Worm (Caenorhabditis elegans) whole organism, L3 larva: ENCODE data around the gene col-125.
"Not testable (repeated sequence)": the region's sequence is repeated elsewhere in the genome, so short reads cannot be mapped to it uniquely, and the experiment has no call there.

Experiments used
- aly-2 ChIP-seq: fragments of 150-350 bp; optimal IDR thresholded peaks from 2 replicates; lab custom pipeline; 2014; ENCODE audit warnings: missing biosample characterization, missing genetic modification characterization
- ama-1 ChIP-seq: fragments of 150-350 bp; optimal IDR thresholded peaks from 2 replicates; lab custom pipeline; 2018
- ceh-9 ChIP-seq: sonication (generic microtip); optimal IDR thresholded peaks from 2 replicates; lab custom pipeline; 2018; ENCODE audit warnings: missing biosample characterization, missing genetic modification characterization
- daf-12 ChIP-seq: fragments of 150-350 bp; optimal IDR thresholded peaks from 2 replicates; lab custom pipeline; 2014; ENCODE audit warnings: missing biosample characterization, missing genetic modification reagents, missing genetic modification characterization
- egl-27 ChIP-seq: sonication (generic microtip); optimal IDR thresholded peaks from 4 replicates; lab custom pipeline; 2017; ENCODE audit warnings: missing biosample characterization, missing genetic modification reagents, missing genetic modification characterization
- elt-1 ChIP-seq: fragments of 150-350 bp; optimal IDR thresholded peaks from 2 replicates; lab custom pipeline; 2014; ENCODE audit warnings: missing biosample characterization, missing genetic modification characterization
- elt-2 ChIP-seq: sonication (generic microtip); optimal IDR thresholded peaks from 2 replicates; lab custom pipeline; 2016; ENCODE audit warnings: missing genetic modification reagents, mild to moderate bottlenecking, missing genetic modification characterization, missing compliant biosample characterization
- elt-3 ChIP-seq, 3 experiments: fragments of 150-350 bp in 1 of 3; sonication (generic microtip) in 2 of 3; optimal IDR thresholded peaks; 2 replicates in 2 of 3; 4 replicates in 1 of 3; lab custom pipeline; 2014 to 2017; ENCODE audit warnings: missing biosample characterization in 3 of 3, missing genetic modification characterization in 3 of 3
- fkh-10 ChIP-seq: sonication (generic microtip); optimal IDR thresholded peaks from 2 replicates; lab custom pipeline; 2017; ENCODE audit warnings: missing biosample characterization, missing genetic modification reagents, missing genetic modification characterization
- jun-1 ChIP-seq: fragments of 150-350 bp; optimal IDR thresholded peaks from 2 replicates; lab custom pipeline; 2014; ENCODE audit warnings: missing biosample characterization, missing genetic modification reagents, missing genetic modification characterization
- lin-15B ChIP-seq: fragments of 150-350 bp; optimal IDR thresholded peaks from 2 replicates; lab custom pipeline; 2014; ENCODE audit warnings: missing biosample characterization, missing genetic modification characterization
- lin-39 ChIP-seq: fragments of 150-350 bp; optimal IDR thresholded peaks from 2 replicates; lab custom pipeline; 2018; ENCODE audit warnings: missing biosample characterization, missing genetic modification reagents, missing genetic modification characterization
- lsy-12 ChIP-seq: sonication (generic microtip); optimal IDR thresholded peaks from 2 replicates; lab custom pipeline; 2016; ENCODE audit warnings: mild to moderate bottlenecking, missing genetic modification characterization, missing compliant biosample characterization
- mdl-1 ChIP-seq: fragments of 150-350 bp; optimal IDR thresholded peaks from 2 replicates; lab custom pipeline; 2014; ENCODE audit warnings: missing biosample characterization, missing genetic modification characterization
- mml-1 ChIP-seq: fragments of 150-350 bp; sonication (generic microtip); optimal IDR thresholded peaks from 3 replicates; lab custom pipeline; 2014; ENCODE audit warnings: missing biosample characterization, missing genetic modification characterization
- nfya-1 ChIP-seq: sonication (generic microtip); optimal IDR thresholded peaks from 2 replicates; lab custom pipeline; 2017; ENCODE audit warnings: missing genetic modification characterization, mild to moderate bottlenecking, missing compliant biosample characterization, antibody characterized with exemption, moderate library complexity; ENCODE audit not compliant: insufficient read depth
- nhr-11 ChIP-seq: fragments of 150-350 bp; optimal IDR thresholded peaks from 2 replicates; lab custom pipeline; 2014; ENCODE audit warnings: missing biosample characterization, missing genetic modification characterization
- nhr-12 ChIP-seq: fragments of 150-350 bp; optimal IDR thresholded peaks from 2 replicates; lab custom pipeline; 2014; ENCODE audit warnings: missing biosample characterization, missing genetic modification characterization
- nhr-23 ChIP-seq: fragments of 150-350 bp; optimal IDR thresholded peaks from 2 replicates; lab custom pipeline; 2014; ENCODE audit warnings: missing biosample characterization, missing genetic modification reagents, missing genetic modification characterization
- nhr-67 ChIP-seq: fragments of 150-350 bp; optimal IDR thresholded peaks from 2 replicates; lab custom pipeline; 2014; ENCODE audit warnings: missing biosample characterization, missing genetic modification characterization
- nhr-76 ChIP-seq: fragments of 150-350 bp; sonication (generic microtip); optimal IDR thresholded peaks from 5 replicates; lab custom pipeline; 2014; ENCODE audit warnings: missing biosample characterization, missing genetic modification characterization
- nhr-77 ChIP-seq: fragments of 150-350 bp; optimal IDR thresholded peaks from 2 replicates; lab custom pipeline; 2014; ENCODE audit warnings: missing biosample characterization, missing genetic modification characterization
- pha-4 ChIP-seq: fragments of 150-350 bp; optimal IDR thresholded peaks from 2 replicates; lab custom pipeline; 2014; ENCODE audit warnings: missing biosample characterization, missing genetic modification reagents, missing genetic modification characterization
- pqm-1 ChIP-seq: fragments of 150-350 bp; optimal IDR thresholded peaks from 2 replicates; lab custom pipeline; 2017; ENCODE audit warnings: missing biosample characterization, missing genetic modification characterization, inconsistent platforms
- sea-2 ChIP-seq: fragments of 150-350 bp; sonication (generic microtip); optimal IDR thresholded peaks from 4 replicates; lab custom pipeline; 2014; ENCODE audit warnings: missing biosample characterization, missing genetic modification reagents, missing genetic modification characterization
- skn-1 ChIP-seq: fragments of 150-350 bp; optimal IDR thresholded peaks from 2 replicates; lab custom pipeline; 2014; ENCODE audit warnings: missing biosample characterization, missing genetic modification characterization
- snpc-4 ChIP-seq: fragments of 150-350 bp; optimal IDR thresholded peaks from 2 replicates; lab custom pipeline; 2014; ENCODE audit warnings: missing biosample characterization, missing genetic modification characterization
- tbx-2 ChIP-seq: sonication (generic microtip); optimal IDR thresholded peaks from 2 replicates; lab custom pipeline; 2016; ENCODE audit warnings: mild to moderate bottlenecking, missing genetic modification characterization, missing compliant biosample characterization
- unc-39 ChIP-seq: sonication (generic microtip); optimal IDR thresholded peaks from 4 replicates; lab custom pipeline; 2017; ENCODE audit warnings: missing biosample characterization, missing genetic modification characterization
- zag-1 ChIP-seq: fragments of 150-350 bp; optimal IDR thresholded peaks from 2 replicates; lab custom pipeline; 2014; ENCODE audit warnings: missing biosample characterization, missing genetic modification characterization

Gene col-125

ce11 chrIV:11235755-11236154 lies 10.4 kb downstream of the col-125 start:
- TF ChIP-seq fkh-10 (peak; percentile 3), lin-15B (tag; lab: Kevin White, UChicago) (no peak), mml-1 (no peak), nfya-1 (no peak), pqm-1 (tag; lab: Kevin White, UChicago) (no peak)

DNA sequence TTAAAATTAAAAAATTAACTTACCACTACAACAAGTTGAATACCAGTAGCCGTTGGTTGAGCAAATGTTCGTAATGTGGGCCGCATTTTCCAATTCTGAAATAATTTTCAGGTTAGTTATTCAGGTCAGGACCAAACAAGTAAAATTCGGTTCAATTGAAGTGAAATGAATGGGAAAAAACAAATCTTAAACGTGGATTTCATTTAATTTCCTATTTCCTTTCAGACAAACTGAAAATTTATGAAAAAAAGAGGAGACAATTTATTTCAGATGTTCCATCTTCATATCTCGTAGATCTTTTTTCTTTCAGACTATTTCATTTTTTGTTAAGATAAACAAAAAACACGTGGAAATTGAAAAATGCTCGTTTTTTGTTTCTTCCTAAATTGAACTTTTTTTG lies 16.1 kb downstream of the col-125 start, which contains the start of gene C05C12.6:
C05C12.6 (minus strand) TSS at position 101 of the 400 bp plus-strand sequence.
- TF ChIP-seq nhr-23 (no peak), unc-39 (tag; lab: Kevin White, UChicago) (no peak), snpc-4 (tag; lab: Kevin White, UChicago) (no peak), ama-1 (no peak), daf-12 (tag; lab: Kevin White, UChicago) (no peak), nhr-11 (tag; lab: Kevin White, UChicago) (no peak)

- TF ChIP-seq pqm-1 (tag; lab: Kevin White, UChicago) (peak; percentile 52), skn-1 (tag; lab: Kevin White, UChicago) (no peak), jun-1 (tag; lab: Kevin White, UChicago) (no peak), pha-4 (tag; lab: Kevin White, UChicago) (peak; percentile 65), elt-2 (tag; lab: Kevin White, UChicago) (peak; percentile 16), lin-39 (tag; lab: Kevin White, UChicago) (no peak)
Measured at ce11 chrIV:11247434-11247833, 22.1 kb downstream of the col-125 start.

DNA sequence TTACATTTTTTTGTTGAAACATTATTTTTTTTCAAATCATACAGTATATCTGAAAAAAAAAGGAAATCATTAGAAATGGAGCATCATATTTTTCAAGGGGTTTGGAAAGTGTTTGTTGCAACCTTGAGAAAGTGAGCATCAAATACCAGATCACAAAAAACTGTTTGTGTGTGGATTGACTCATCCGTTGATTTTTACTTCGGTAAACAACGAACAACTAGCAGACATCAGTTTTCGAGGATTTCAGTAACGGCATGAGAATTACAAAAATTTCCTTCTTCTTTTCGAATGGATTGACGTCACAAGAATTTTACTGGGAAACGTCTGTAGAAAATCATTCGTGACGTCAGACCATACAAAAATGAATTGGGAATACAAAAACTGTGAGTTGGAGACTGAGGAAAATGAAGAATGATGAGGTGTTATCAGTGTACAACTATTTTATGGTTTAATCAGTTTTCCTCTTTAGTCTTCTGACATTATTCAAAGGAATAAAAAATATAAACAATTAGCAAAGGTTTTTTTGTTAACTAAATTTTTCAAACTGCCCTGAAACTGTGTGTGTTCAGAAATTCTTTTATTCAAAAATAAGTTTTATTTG lies 22.8 kb downstream of the col-125 start, which contains the start of gene C05C12.4:
C05C12.4 (minus strand) TSS at position 51 of the 601 bp plus-strand sequence.
- TF ChIP-seq nhr-12 (tag; lab: Kevin White, UChicago) (no peak), nhr-67 (tag; lab: Kevin White, UChicago) (no peak), tbx-2 (tag; lab: Kevin White, UChicago) (no peak), unc-39 (tag; lab: Kevin White, UChicago) (no peak), sea-2 (GFP tag; lab: Kevin White, UChicago) (no peak), nfya-1 (no peak), elt-3 (tag; optimal IDR thresholded peaks at IDR 0.05; lab: Kevin White, UChicago) (no peak), aly-2 (tag; lab: Kevin White, UChicago) (no peak), nhr-76 (tag; lab: Kevin White, UChicago) (no peak), lsy-12 (no peak), elt-1 (no peak), nhr-11 (tag; lab: Kevin White, UChicago) (no peak), elt-2 (tag; lab: Kevin White, UChicago) (peak; percentile 69), mdl-1 (no peak), pqm-1 (tag; lab: Kevin White, UChicago) (peak; percentile 44), skn-1 (tag; lab: Kevin White, UChicago) (peak; percentile 49), egl-27 (tag; lab: Kevin White, UChicago) (no peak), nhr-77 (tag; lab: Kevin White, UChicago) (no peak), pha-4 (tag; lab: Kevin White, UChicago) (no peak)

DNA sequence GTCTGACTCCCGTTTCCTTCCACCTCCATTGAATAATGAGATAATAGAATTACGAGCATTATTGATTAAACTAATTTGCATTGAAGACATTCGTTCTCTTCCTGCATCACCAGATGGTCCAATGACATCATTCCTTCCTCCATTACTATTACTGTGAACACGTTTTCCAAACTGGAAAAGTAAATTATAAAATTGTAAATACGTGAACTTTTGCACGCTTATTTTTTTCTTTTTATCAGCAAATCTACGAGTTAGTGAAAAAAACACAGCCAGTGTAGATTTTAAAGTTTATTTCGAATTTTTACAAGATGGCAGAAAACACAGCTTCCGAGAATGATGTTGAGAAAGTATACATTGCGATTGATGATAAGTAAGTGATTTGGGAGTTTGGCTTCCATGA lies 28.4 kb downstream of the col-125 start, which contains the start of gene C05C12.1:
C05C12.1 (plus strand) TSS at position 301 of the 400 bp plus-strand sequence.
- not testable (repeated sequence) for TF ChIP-seq skn-1 (tag; lab: Kevin White, UChicago); ceh-9 (tag; lab: Kevin White, UChicago); zag-1

- TF ChIP-seq ceh-9 (tag; lab: Kevin White, UChicago) = no peak
- TF ChIP-seq jun-1 (tag; lab: Kevin White, UChicago) = peak; percentile 63
- peak; percentile 64 for TF ChIP-seq pqm-1 (tag; lab: Kevin White, UChicago)
- peak; percentile 89 for TF ChIP-seq elt-2 (tag; lab: Kevin White, UChicago)
Measured at ce11 chrIV:11257476-11257875, 32.2 kb downstream of the col-125 start.
